Worm (Caenorhabditis elegans): ENCODE data around the gene T05A7.3.

Gene T05A7.3

ce11 chrII:4675481-4675880 lies at the start of gene T05A7.3:
Gene T05A7.3, plus strand, starts transcription at chrII:4675781.
- no peak for TF ChIP-seq T22C8.4 (GFP tag; IDR thresholded peaks at IDR 0.05)

DNA sequence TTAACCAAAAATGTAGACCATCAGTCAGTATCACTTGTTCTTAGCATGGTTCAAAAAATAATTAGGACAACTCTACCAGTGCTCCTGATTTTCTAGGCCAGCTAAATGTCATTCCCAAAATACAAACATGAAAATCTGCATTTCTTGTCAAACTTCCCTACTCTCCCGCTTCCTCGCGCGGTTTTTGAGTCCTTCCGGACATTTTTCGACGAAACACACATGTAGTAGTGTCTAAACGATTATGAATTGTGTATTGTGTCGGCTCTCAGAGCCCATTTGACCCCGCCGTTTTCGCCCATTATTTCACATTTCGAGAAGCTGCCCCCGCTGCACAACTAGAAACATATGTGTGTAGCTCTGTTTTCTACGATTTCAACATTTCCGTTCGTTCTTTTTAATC lies 49.0 kb upstream of the T05A7.3 start, which contains the start of gene F35D11.1:
Gene F35D11.1, plus strand, starts transcription at position 301 of the 400 bp plus-strand sequence.
- TF ChIP-seq med-1 (GFP tag; optimal IDR thresholded peaks at IDR 0.05; ENCODE audit: insufficient read depth) (no peak), ztf-23 (GFP tag; IDR thresholded peaks at IDR 0.05) (no peak), cog-1 (tag; optimal IDR thresholded peaks at IDR 0.05) (no peak), tab-1 (GFP tag; IDR thresholded peaks at IDR 0.05) (no peak), klf-2 (GFP tag; conservative IDR thresholded peaks at IDR 0.05) (no peak), ztf-29 (GFP tag; IDR thresholded peaks at IDR 0.05) (no peak)

- TF ChIP-seq cog-1 (tag; optimal IDR thresholded peaks at IDR 0.05) (no peak), flt-1 (GFP tag; IDR thresholded peaks at IDR 0.05) (no peak), T22C8.4 (GFP tag; IDR thresholded peaks at IDR 0.05) (no peak), ref-1 (GFP tag; conservative IDR thresholded peaks at IDR 0.05) (no peak), ztf-29 (GFP tag; IDR thresholded peaks at IDR 0.05) (no peak), med-1 (GFP tag; optimal IDR thresholded peaks at IDR 0.05; ENCODE audit: insufficient read depth) (no peak), klf-2 (GFP tag; conservative IDR thresholded peaks at IDR 0.05) (no peak), tab-1 (GFP tag; IDR thresholded peaks at IDR 0.05) (no peak), ztf-23 (GFP tag; IDR thresholded peaks at IDR 0.05) (no peak)
These were observed 44.1 kb upstream of the T05A7.3 start for ce11 chrII:4631479-4631878.

DNA sequence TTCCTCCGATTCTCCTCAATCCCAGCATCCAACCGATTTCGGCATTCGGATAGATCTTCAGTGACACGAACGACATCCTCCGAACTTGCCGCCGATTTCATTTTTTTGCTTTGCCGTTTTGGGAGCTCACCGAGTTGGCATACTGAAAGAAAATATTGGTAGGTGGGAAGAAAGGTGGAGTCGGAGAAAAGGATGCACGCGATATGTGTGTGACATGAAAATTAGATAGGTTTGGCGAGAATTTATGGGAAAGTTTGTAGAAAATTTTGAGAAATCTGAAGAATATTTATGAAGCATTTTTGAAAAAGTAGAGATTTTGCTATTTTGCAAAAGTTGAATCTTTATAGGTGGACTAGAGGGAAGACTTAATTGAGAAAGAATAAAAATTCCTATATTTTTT lies 37.3 kb upstream of the T05A7.3 start, which contains the start of gene che-10:
Gene che-10, minus strand, starts transcription at position 101 of the 400 bp plus-strand sequence.
- no peak for TF ChIP-seq klf-2 (GFP tag; conservative IDR thresholded peaks at IDR 0.05)
- TF ChIP-seq med-1 (GFP tag; optimal IDR thresholded peaks at IDR 0.05; ENCODE audit: insufficient read depth), result no peak
- no peak for TF ChIP-seq T22C8.4 (GFP tag; IDR thresholded peaks at IDR 0.05)
- no peak for TF ChIP-seq ref-1 (GFP tag; conservative IDR thresholded peaks at IDR 0.05)
- TF ChIP-seq ztf-23 (GFP tag; IDR thresholded peaks at IDR 0.05), result no peak
- no peak for TF ChIP-seq cog-1 (tag; optimal IDR thresholded peaks at IDR 0.05)
- TF ChIP-seq flt-1 (GFP tag; IDR thresholded peaks at IDR 0.05), result no peak
- TF ChIP-seq tab-1 (GFP tag; IDR thresholded peaks at IDR 0.05), result no peak
- TF ChIP-seq ztf-29 (GFP tag; IDR thresholded peaks at IDR 0.05), result no peak

- TF ChIP-seq T22C8.4 (GFP tag; IDR thresholded peaks at IDR 0.05), result no peak
These were observed 36.7 kb upstream of the T05A7.3 start for ce11 chrII:4638891-4639290.

DNA sequence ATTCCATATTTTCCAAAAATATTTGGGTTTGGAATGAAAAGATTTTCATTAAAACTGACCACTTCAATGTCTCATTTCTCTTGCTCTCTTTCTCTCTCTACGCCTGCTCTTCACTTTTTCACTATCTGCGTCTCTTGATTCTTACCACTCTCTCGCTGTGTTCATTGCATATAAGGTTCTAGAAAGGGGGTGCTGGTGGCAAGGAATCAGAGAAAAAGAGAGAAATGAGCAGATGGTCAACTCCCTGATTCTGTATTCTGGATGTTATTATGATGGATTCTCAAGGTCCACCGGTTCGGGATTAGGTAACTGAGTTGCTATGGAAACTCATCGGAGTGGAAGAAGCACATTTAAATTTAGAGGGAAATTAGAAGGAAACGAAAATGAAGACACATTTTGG lies 34.8 kb upstream of the T05A7.3 start:
- TF ChIP-seq ztf-23 (GFP tag; IDR thresholded peaks at IDR 0.05), result no peak
- no peak for TF ChIP-seq T22C8.4 (GFP tag; IDR thresholded peaks at IDR 0.05)
- TF ChIP-seq klf-2 (GFP tag; conservative IDR thresholded peaks at IDR 0.05), result no peak
- TF ChIP-seq tab-1 (GFP tag; IDR thresholded peaks at IDR 0.05), result no peak

ce11 chrII:4648785-4649184 lies 26.8 kb upstream of the T05A7.3 start, which contains the start of gene lgc-27:
Gene lgc-27, plus strand, starts transcription at chrII:4649085.
- TF ChIP-seq ztf-23 (GFP tag; IDR thresholded peaks at IDR 0.05) (no peak), flt-1 (GFP tag; IDR thresholded peaks at IDR 0.05) (no peak), med-1 (GFP tag; optimal IDR thresholded peaks at IDR 0.05; ENCODE audit: insufficient read depth) (no peak), klf-2 (GFP tag; conservative IDR thresholded peaks at IDR 0.05) (no peak), ref-1 (GFP tag; conservative IDR thresholded peaks at IDR 0.05) (no peak), T22C8.4 (GFP tag; IDR thresholded peaks at IDR 0.05) (no peak), cog-1 (tag; optimal IDR thresholded peaks at IDR 0.05) (no peak), ztf-29 (GFP tag; IDR thresholded peaks at IDR 0.05) (no peak)

ce11 chrII:4650072-4650471 lies 25.5 kb upstream of the T05A7.3 start:
- TF ChIP-seq tab-1 (GFP tag; IDR thresholded peaks at IDR 0.05) (no peak), ztf-23 (GFP tag; IDR thresholded peaks at IDR 0.05) (no peak), cog-1 (tag; optimal IDR thresholded peaks at IDR 0.05) (no peak), med-1 (GFP tag; optimal IDR thresholded peaks at IDR 0.05; ENCODE audit: insufficient read depth) (no peak), flt-1 (GFP tag; IDR thresholded peaks at IDR 0.05) (no peak), T22C8.4 (GFP tag; IDR thresholded peaks at IDR 0.05) (no peak), ztf-29 (GFP tag; IDR thresholded peaks at IDR 0.05) (no peak), klf-2 (GFP tag; conservative IDR thresholded peaks at IDR 0.05) (no peak), ref-1 (GFP tag; conservative IDR thresholded peaks at IDR 0.05) (no peak)

DNA sequence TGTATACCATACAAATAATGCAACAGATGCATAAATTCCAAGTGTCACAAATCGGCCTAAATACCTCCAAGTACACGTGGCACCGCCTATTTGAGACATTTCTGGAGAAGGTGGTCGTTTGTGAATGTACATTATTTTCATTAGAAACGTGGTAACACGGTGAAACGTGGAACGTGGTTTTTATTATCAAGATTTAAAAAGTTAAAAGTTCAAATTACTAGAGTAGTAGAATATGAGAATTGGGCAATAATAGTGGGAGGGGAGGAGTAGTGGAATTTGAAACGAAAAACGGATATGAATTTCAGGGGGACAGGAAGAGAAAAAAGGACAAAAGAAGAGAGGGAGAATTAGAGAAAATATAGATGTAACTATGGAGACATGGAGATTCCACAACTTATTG lies 19.7 kb upstream of the T05A7.3 start, which contains the start of gene fut-6:
Gene fut-6, minus strand, starts transcription at position 101 of the 400 bp plus-strand sequence.
- no peak for TF ChIP-seq T22C8.4 (GFP tag; IDR thresholded peaks at IDR 0.05)
- no peak for TF ChIP-seq ztf-23 (GFP tag; IDR thresholded peaks at IDR 0.05)
- TF ChIP-seq ref-1 (GFP tag; conservative IDR thresholded peaks at IDR 0.05), result no peak
- no peak for TF ChIP-seq med-1 (GFP tag; optimal IDR thresholded peaks at IDR 0.05; ENCODE audit: insufficient read depth)
- no peak for TF ChIP-seq ztf-29 (GFP tag; IDR thresholded peaks at IDR 0.05)
- no peak for TF ChIP-seq tab-1 (GFP tag; IDR thresholded peaks at IDR 0.05)
- TF ChIP-seq klf-2 (GFP tag; conservative IDR thresholded peaks at IDR 0.05), result no peak
- TF ChIP-seq cog-1 (tag; optimal IDR thresholded peaks at IDR 0.05), result no peak
- no peak for TF ChIP-seq flt-1 (GFP tag; IDR thresholded peaks at IDR 0.05)

DNA sequence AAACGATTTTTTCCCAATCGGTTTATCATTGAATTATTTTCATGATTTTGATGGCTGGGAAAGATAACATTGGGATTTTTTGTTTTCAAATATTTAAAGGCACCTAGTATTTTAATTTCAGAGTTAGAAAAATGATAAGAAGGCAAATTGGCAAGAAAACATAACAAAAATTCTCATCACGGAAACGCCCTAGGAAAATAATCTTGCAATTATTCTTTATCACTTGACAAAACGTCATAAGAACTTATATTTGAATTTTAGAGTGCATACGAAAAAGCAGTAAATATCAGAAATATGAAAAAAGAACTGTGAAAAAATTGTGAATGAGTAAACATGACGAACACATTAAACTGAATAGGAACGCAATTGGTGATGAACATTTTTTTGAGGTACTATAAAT lies 18.2 kb upstream of the T05A7.3 start:
- no peak for TF ChIP-seq tab-1 (GFP tag; IDR thresholded peaks at IDR 0.05)
- TF ChIP-seq ztf-29 (GFP tag; IDR thresholded peaks at IDR 0.05), result no peak
- TF ChIP-seq med-1 (GFP tag; optimal IDR thresholded peaks at IDR 0.05; ENCODE audit: insufficient read depth), result no peak
- TF ChIP-seq ref-1 (GFP tag; conservative IDR thresholded peaks at IDR 0.05), result no peak
- no peak for TF ChIP-seq cog-1 (tag; optimal IDR thresholded peaks at IDR 0.05)
- TF ChIP-seq flt-1 (GFP tag; IDR thresholded peaks at IDR 0.05), result no peak
- no peak for TF ChIP-seq ztf-23 (GFP tag; IDR thresholded peaks at IDR 0.05)
- no peak for TF ChIP-seq klf-2 (GFP tag; conservative IDR thresholded peaks at IDR 0.05)
- no peak for TF ChIP-seq T22C8.4 (GFP tag; IDR thresholded peaks at IDR 0.05)

ce11 chrII:4658245-4658644 lies 17.3 kb upstream of the T05A7.3 start:
- TF ChIP-seq T22C8.4 (GFP tag; IDR thresholded peaks at IDR 0.05), result no peak
- TF ChIP-seq ztf-23 (GFP tag; IDR thresholded peaks at IDR 0.05), result no peak
- TF ChIP-seq ref-1 (GFP tag; conservative IDR thresholded peaks at IDR 0.05), result no peak
- no peak for TF ChIP-seq flt-1 (GFP tag; IDR thresholded peaks at IDR 0.05)
- TF ChIP-seq ztf-29 (GFP tag; IDR thresholded peaks at IDR 0.05), result no peak
- no peak for TF ChIP-seq klf-2 (GFP tag; conservative IDR thresholded peaks at IDR 0.05)
- no peak for TF ChIP-seq tab-1 (GFP tag; IDR thresholded peaks at IDR 0.05)
- no peak for TF ChIP-seq cog-1 (tag; optimal IDR thresholded peaks at IDR 0.05)
- TF ChIP-seq med-1 (GFP tag; optimal IDR thresholded peaks at IDR 0.05; ENCODE audit: insufficient read depth), result no peak

All from whole organism, midembryonic.